Fruit fly (Drosophila melanogaster): ENCODE measurements around the gene Nrt.
A peak's percentile ranks its signal among the peaks of the same experiment; 100 is the strongest.

Gene Nrt

DNA sequence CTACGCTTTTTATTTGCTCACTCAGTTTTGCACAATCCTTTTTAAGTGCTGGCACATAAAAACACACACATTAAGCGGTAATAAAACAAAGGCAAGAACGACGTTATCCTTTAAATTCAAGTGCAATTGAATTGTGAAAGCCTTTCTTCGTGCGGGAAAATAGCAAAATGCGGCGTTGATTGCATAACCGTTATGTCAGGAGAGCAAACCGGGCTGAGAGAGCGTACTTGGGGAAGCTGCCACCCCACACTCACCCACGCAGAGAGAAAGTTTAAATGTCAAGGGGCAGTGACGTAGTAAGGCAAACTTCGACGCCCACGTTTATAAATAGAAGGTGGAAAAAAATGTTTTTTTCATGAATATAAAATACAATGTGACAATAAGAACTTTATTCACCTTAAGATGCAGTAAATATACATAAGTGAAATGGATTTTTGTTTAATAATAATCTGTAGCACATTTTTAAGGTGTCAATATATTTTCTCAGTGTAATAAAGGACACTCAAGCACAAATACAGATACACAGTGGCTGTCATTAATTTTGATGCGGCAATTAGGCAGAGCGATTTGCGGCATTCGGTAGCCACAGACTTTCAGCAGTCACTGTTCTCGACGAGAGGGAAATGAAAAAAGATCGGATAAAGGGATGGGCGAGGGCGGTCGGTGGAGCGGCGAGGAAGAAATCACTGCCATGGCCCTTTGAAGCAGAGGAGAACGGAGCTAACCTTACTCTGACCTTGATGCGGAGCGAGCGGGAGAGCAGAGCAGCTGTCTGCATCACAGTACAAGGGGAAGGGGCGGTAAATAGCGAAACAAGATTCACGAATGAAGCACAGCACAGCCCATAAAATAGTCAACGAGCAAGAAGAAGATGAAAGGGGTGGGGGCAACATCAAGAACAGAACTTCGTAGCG lies 40.2 kb downstream of the Nrt start (continued):
- TF ChIP-seq corto (GFP tag; optimal IDR thresholded peaks at IDR 0.05) (no peak), CG12104 (GFP tag; optimal IDR thresholded peaks at IDR 0.05) (peak; percentile 28), luna (GFP tag; optimal IDR thresholded peaks at IDR 0.05) (no peak), CG6272 (GFP tag; IDR thresholded peaks at IDR 0.05) (no peak), seq (GFP tag; IDR thresholded peaks at IDR 0.05) (no peak; the same call in 1 of the 2 replicates), Drgx (GFP tag; IDR thresholded peaks at IDR 0.05) (no peak; the same call in 1 of the 2 replicates), Adf1 (GFP tag; IDR thresholded peaks at IDR 0.05) (peak; percentile 23; the same call in 1 of the 2 replicates), onecut (GFP tag; IDR thresholded peaks at IDR 0.05) (no peak), dimm (GFP tag; IDR thresholded peaks at IDR 0.05) (no peak), pfk (GFP tag; optimal IDR thresholded peaks at IDR 0.05) (no peak), CG6765 (GFP tag; optimal IDR thresholded peaks at IDR 0.05) (no peak), Hr39 (optimal IDR thresholded peaks at IDR 0.05) (no peak), Sin3A (optimal IDR thresholded peaks at IDR 0.05) (no peak), CG9876 (GFP tag; optimal IDR thresholded peaks at IDR 0.05) (no peak), CG17361 (GFP tag; IDR thresholded peaks at IDR 0.05) (no peak), ftz-f1 (GFP tag; optimal IDR thresholded peaks at IDR 0.05) (peak; percentile 90), CG18619 (GFP tag; optimal IDR thresholded peaks at IDR 0.05) (no peak), CG6791 (GFP tag; IDR thresholded peaks at IDR 0.05; ENCODE audit: partially characterized antibody) (no peak), eve (GFP tag; optimal IDR thresholded peaks at IDR 0.05) (peak in 1 of 2 experiments; percentile 63), sna (GFP tag; IDR thresholded peaks at IDR 0.05; ENCODE audit: partially characterized antibody) (no peak), ERR (GFP tag; optimal IDR thresholded peaks at IDR 0.05) (peak; percentile 96), sr (GFP tag; IDR thresholded peaks at IDR 0.05) (no peak; the same call in 2 of the 3 replicates), fd96Cb (tag; optimal IDR thresholded peaks at IDR 0.05) (peak; percentile 47), hb (GFP tag; IDR thresholded peaks at IDR 0.05; ENCODE audit: partially characterized antibody) (no peak), crc (GFP tag; optimal IDR thresholded peaks at IDR 0.05) (no peak), ci (GFP tag; IDR thresholded peaks at IDR 0.05) (no peak), fd102C (GFP tag; optimal IDR thresholded peaks at IDR 0.05) (no peak), Nf-YA (GFP tag; IDR thresholded peaks at IDR 0.05) (no peak), Oli (tag; optimal IDR thresholded peaks at IDR 0.05) (peak; percentile 36), CG9817 (tag; optimal IDR thresholded peaks at IDR 0.05) (peak; percentile 44), MTF-1 (GFP tag; optimal IDR thresholded peaks at IDR 0.05; ENCODE audit: borderline replicate concordance) (no peak), Blimp-1 (GFP tag; optimal IDR thresholded peaks at IDR 0.05) (peak; percentile 62), CG11723 (GFP tag; optimal IDR thresholded peaks at IDR 0.05) (no peak), Usf (GFP tag; optimal IDR thresholded peaks at IDR 0.05) (no peak), shn (GFP tag; optimal IDR thresholded peaks at IDR 0.05) (no peak), HmgZ (tag; optimal IDR thresholded peaks at IDR 0.05) (peak; percentile 26), CrebB (tag; optimal IDR thresholded peaks at IDR 0.05) (no peak), Kr (GFP tag; optimal IDR thresholded peaks at IDR 0.05) (no peak), CG11398 (GFP tag; optimal IDR thresholded peaks at IDR 0.05) (no peak), HHEX (GFP tag; optimal IDR thresholded peaks at IDR 0.05) (no peak), E2f1 (GFP tag; IDR thresholded peaks at IDR 0.05) (0 out of 2 replicates have a peak, but pooled peaks have one; percentile 29), Ptx1 (GFP tag; IDR thresholded peaks at IDR 0.05) (peak; percentile 51; the same call in 1 of the 2 replicates), CG9609 (GFP tag; optimal IDR thresholded peaks at IDR 0.05) (no peak), cwo (GFP tag; optimal IDR thresholded peaks at IDR 0.05) (peak; percentile 54), Ravus (GFP tag; IDR thresholded peaks at IDR 0.05) (no peak), bowl (GFP tag; IDR thresholded peaks at IDR 0.05) (no peak), Oaz (GFP tag; IDR thresholded peaks at IDR 0.05) (no peak), CG12299 (tag; optimal IDR thresholded peaks at IDR 0.05) (peak; percentile 34), CG9215 (GFP tag; IDR thresholded peaks at IDR 0.05) (0 out of 2 replicates have a peak, but pooled peaks have one; percentile 6), CG6683 (GFP tag; optimal IDR thresholded peaks at IDR 0.05) (peak; percentile 50)

Measured in whole organism, embryonic.